Worm (Caenorhabditis elegans): ENCODE data around the gene ulp-4.

Gene ulp-4

ce11 chrII:8106921-8107695 is 22.7 kb upstream of the ulp-4 start, which contains the start of the genes chst-1 and C41C4.9 (continued):
- TF ChIP-seq nhr-47 (tag; optimal IDR thresholded peaks at IDR 0.05) (peak; percentile 70), mep-1 (tag; optimal IDR thresholded peaks at IDR 0.05) (peak; percentile 69), pqm-1 (tag; optimal IDR thresholded peaks at IDR 0.05) (no peak), lin-35 (GFP tag; optimal IDR thresholded peaks at IDR 0.05) (peak; percentile 29 to 84), ztf-4 (tag; optimal IDR thresholded peaks at IDR 0.05) (peak; percentile 7), nhr-28 (tag; optimal IDR thresholded peaks at IDR 0.05) (no peak), nhr-12 (tag; optimal IDR thresholded peaks at IDR 0.05) (no peak), nhr-90 (tag; optimal IDR thresholded peaks at IDR 0.05; ENCODE audit: poor library complexity) (peak; percentile 78), tlp-1 (tag; optimal IDR thresholded peaks at IDR 0.05) (no peak), jun-1 (tag; optimal IDR thresholded peaks at IDR 0.05) (peak; percentile 38), hpl-2 (GFP tag; optimal IDR thresholded peaks at IDR 0.05) (no peak), mab-9 (GFP tag; IDR thresholded peaks at IDR 0.05) (no peak), efl-1 (optimal IDR thresholded peaks at IDR 0.05) (peak; percentile 50 to 51), efl-1 (GFP tag; optimal IDR thresholded peaks at IDR 0.05 in 1 of 2) (peak; percentile 20 to 96), C34B4.2 (tag; optimal IDR thresholded peaks at IDR 0.05) (no peak), ceh-88 (GFP tag; IDR thresholded peaks at IDR 0.05) (no peak), sup-37 (GFP tag; optimal IDR thresholded peaks at IDR 0.05) (no peak), unc-86 (tag; optimal IDR thresholded peaks at IDR 0.05) (no peak), lin-39 (tag; optimal IDR thresholded peaks at IDR 0.05) (no peak), aha-1 (tag; optimal IDR thresholded peaks at IDR 0.05) (no peak), ceh-8 (GFP tag; optimal IDR thresholded peaks at IDR 0.05) (peak; percentile 23), zip-4 (GFP tag; optimal IDR thresholded peaks at IDR 0.05) (no peak), alr-1 (tag; optimal IDR thresholded peaks at IDR 0.05; ENCODE audit: borderline replicate concordance) (no peak), swsn-7 (tag; optimal IDR thresholded peaks at IDR 0.05) (peak; percentile 46), mdl-1 (tag; optimal IDR thresholded peaks at IDR 0.05) (peak in 1 of 2 experiments; percentile 79), isw-1 (GFP tag; IDR thresholded peaks at IDR 0.05) (no peak), C04F5.9 (tag; optimal IDR thresholded peaks at IDR 0.05) (no peak), egl-27 (tag; optimal IDR thresholded peaks at IDR 0.05) (peak in 1 of 2 experiments; percentile 35), xbp-1 (tag; optimal IDR thresholded peaks at IDR 0.05) (peak; percentile 20), elt-2 (tag; optimal IDR thresholded peaks at IDR 0.05) (peak; percentile 68), ceh-63 (GFP tag; optimal IDR thresholded peaks at IDR 0.05) (no peak), ets-5 (GFP tag; IDR thresholded peaks at IDR 0.05) (no peak), ces-1 (GFP tag; optimal IDR thresholded peaks at IDR 0.05) (no peak), ztf-11 (tag; optimal IDR thresholded peaks at IDR 0.05) (peak in 1 of 2 experiments; percentile 44), rnt-1 (tag; optimal IDR thresholded peaks at IDR 0.05) (peak; percentile 84), fos-1 (tag; optimal IDR thresholded peaks at IDR 0.05) (peak; percentile 47), hlh-17 (GFP tag; optimal IDR thresholded peaks at IDR 0.05; ENCODE audit: borderline replicate concordance) (no peak), tbx-2 (tag; optimal IDR thresholded peaks at IDR 0.05) (no peak), sox-4 (tag; optimal IDR thresholded peaks at IDR 0.05) (no peak), lsy-2 (tag; optimal IDR thresholded peaks at IDR 0.05) (peak; percentile 57 to 77), Y116A8C.19 (tag; optimal IDR thresholded peaks at IDR 0.05; ENCODE audit: borderline replicate concordance) (no peak), mef-2 (tag; optimal IDR thresholded peaks at IDR 0.05) (no peak), unc-130 (tag; optimal IDR thresholded peaks at IDR 0.05) (peak; percentile 55), zag-1 (tag; optimal IDR thresholded peaks at IDR 0.05) (no peak), ama-1 (optimal IDR thresholded peaks at IDR 0.05) (no peak), pag-3 (tag; optimal IDR thresholded peaks at IDR 0.05; ENCODE audit: borderline replicate concordance, insufficient read depth) (no peak), nhr-76 (tag; optimal IDR thresholded peaks at IDR 0.05) (no peak), nhr-84 (tag; optimal IDR thresholded peaks at IDR 0.05) (no peak), C16A3.4 (tag; optimal IDR thresholded peaks at IDR 0.05) (peak; percentile 81), F16B12.6 (tag; optimal IDR thresholded peaks at IDR 0.05) (no peak), nhr-237 (tag; optimal IDR thresholded peaks at IDR 0.05) (no peak), hlh-4 (tag; optimal IDR thresholded peaks at IDR 0.05) (no peak)
